Worm (Caenorhabditis elegans) whole organism, L2 larva: ENCODE results near the gene etr-1.

Experiments
- F13H6.1 ChIP-seq: sonication (generic microtip); optimal IDR thresholded peaks from 2 replicates; lab custom pipeline; 2016; ENCODE audit warnings: missing genetic modification characterization, missing compliant biosample characterization
- R02D3.7 ChIP-seq: fragments of 150-350 bp; optimal IDR thresholded peaks from 2 replicates; lab custom pipeline; 2014; ENCODE audit warnings: missing biosample characterization, missing genetic modification characterization
- ZK546.5 ChIP-seq: sonication (generic microtip); optimal IDR thresholded peaks from 2 replicates; lab custom pipeline; 2017; ENCODE audit warnings: missing biosample characterization, missing genetic modification characterization
- alr-1 ChIP-seq: fragments of 150-350 bp; optimal IDR thresholded peaks from 2 replicates; lab custom pipeline; 2014; ENCODE audit warnings: missing biosample characterization, missing genetic modification characterization
- aly-2 ChIP-seq: fragments of 150-350 bp; optimal IDR thresholded peaks from 2 replicates; lab custom pipeline; 2014; ENCODE audit warnings: missing biosample characterization, missing genetic modification characterization
- ama-1 ChIP-seq: fragments of 150-350 bp; optimal IDR thresholded peaks from 2 replicates; lab custom pipeline; 2018; ENCODE audit warnings: inconsistent platforms
- blmp-1 ChIP-seq: sonication (generic microtip); optimal IDR thresholded peaks from 2 replicates; lab custom pipeline; 2017; ENCODE audit warnings: missing genetic modification characterization, mild to moderate bottlenecking, missing compliant biosample characterization, antibody characterized with exemption, moderate library complexity; ENCODE audit not compliant: insufficient read depth
- ceh-16 ChIP-seq: fragments of 150-350 bp; optimal IDR thresholded peaks from 2 replicates; lab custom pipeline; 2014; ENCODE audit warnings: missing biosample characterization, missing genetic modification characterization
- ceh-82 ChIP-seq: fragments of 150-350 bp; optimal IDR thresholded peaks from 2 replicates; lab custom pipeline; 2014; ENCODE audit warnings: missing biosample characterization, missing genetic modification characterization
- crh-2 ChIP-seq: sonication (generic microtip); optimal IDR thresholded peaks from 2 replicates; lab custom pipeline; 2017; ENCODE audit warnings: missing biosample characterization, missing genetic modification characterization
- dmd-4 ChIP-seq: sonication (generic microtip); optimal IDR thresholded peaks from 2 replicates; lab custom pipeline; 2017; ENCODE audit warnings: missing biosample characterization, missing genetic modification characterization
- elt-1 ChIP-seq: fragments of 150-350 bp; optimal IDR thresholded peaks from 2 replicates; lab custom pipeline; 2014; ENCODE audit warnings: missing biosample characterization, missing genetic modification characterization
- gmeb-1 ChIP-seq: fragments of 150-350 bp; optimal IDR thresholded peaks from 2 replicates; lab custom pipeline; 2014; ENCODE audit warnings: missing biosample characterization, missing genetic modification characterization
- lin-39 ChIP-seq: fragments of 150-350 bp; optimal IDR thresholded peaks from 2 replicates; lab custom pipeline; 2014; ENCODE audit warnings: missing biosample characterization, missing genetic modification reagents, missing genetic modification characterization
- lsy-2 ChIP-seq, 2 experiments: fragments of 150-350 bp in 1 of 2; sonication (generic microtip) in 1 of 2; optimal IDR thresholded peaks; 2 replicates each; lab custom pipeline; 2014 to 2017; ENCODE audit warnings: missing biosample characterization in 2 of 2, missing genetic modification characterization in 2 of 2
- mab-5 ChIP-seq: fragments of 150-350 bp; optimal IDR thresholded peaks from 2 replicates; lab custom pipeline; 2014; ENCODE audit warnings: missing biosample characterization, missing genetic modification characterization
- mbf-1 ChIP-seq: sonication (generic microtip); optimal IDR thresholded peaks from 2 replicates; lab custom pipeline; 2017; ENCODE audit warnings: missing biosample characterization, missing genetic modification characterization
- nhr-10 ChIP-seq: sonication (generic microtip); optimal IDR thresholded peaks from 2 replicates; lab custom pipeline; 2017; ENCODE audit warnings: missing biosample characterization, missing genetic modification characterization
- nhr-11 ChIP-seq: fragments of 150-350 bp; optimal IDR thresholded peaks from 2 replicates; lab custom pipeline; 2014; ENCODE audit warnings: missing biosample characterization, missing genetic modification characterization
- nhr-12 ChIP-seq: fragments of 150-350 bp; optimal IDR thresholded peaks from 2 replicates; lab custom pipeline; 2014; ENCODE audit warnings: missing biosample characterization, missing genetic modification characterization
- nhr-23 ChIP-seq: fragments of 150-350 bp; optimal IDR thresholded peaks from 2 replicates; lab custom pipeline; 2014; ENCODE audit warnings: missing biosample characterization, missing genetic modification reagents, missing genetic modification characterization
- nhr-237 ChIP-seq: fragments of 150-350 bp; optimal IDR thresholded peaks from 2 replicates; lab custom pipeline; 2014; ENCODE audit warnings: missing biosample characterization, missing genetic modification characterization
- nhr-25 ChIP-seq: fragments of 150-350 bp; sonication (generic microtip); optimal IDR thresholded peaks from 3 replicates; lab custom pipeline; 2014; ENCODE audit warnings: missing biosample characterization, missing genetic modification characterization
- nhr-6 ChIP-seq: fragments of 150-350 bp; optimal IDR thresholded peaks from 2 replicates; lab custom pipeline; 2014; ENCODE audit warnings: missing biosample characterization, missing genetic modification characterization
- nhr-77 ChIP-seq: fragments of 150-350 bp; optimal IDR thresholded peaks from 2 replicates; lab custom pipeline; 2014; ENCODE audit warnings: missing biosample characterization, missing genetic modification characterization
- peb-1 ChIP-seq: fragments of 150-350 bp; optimal IDR thresholded peaks from 2 replicates; lab custom pipeline; 2014; ENCODE audit warnings: missing biosample characterization, missing genetic modification characterization
- sem-4 ChIP-seq: fragments of 150-350 bp; optimal IDR thresholded peaks from 2 replicates; lab custom pipeline; 2014; ENCODE audit warnings: missing biosample characterization, missing genetic modification reagents, missing genetic modification characterization
- skn-1 ChIP-seq: sonication (generic microtip); optimal IDR thresholded peaks from 2 replicates; lab custom pipeline; 2017; ENCODE audit warnings: missing biosample characterization, missing genetic modification characterization
- sma-3 ChIP-seq: sonication (generic microtip); optimal IDR thresholded peaks from 2 replicates; lab custom pipeline; 2016; ENCODE audit warnings: missing genetic modification reagents, missing genetic modification characterization, missing compliant biosample characterization
- sma-9 ChIP-seq, 2 experiments: fragments of 150-350 bp in 1 of 2; sonication (generic microtip) in 1 of 2; optimal IDR thresholded peaks; 2 replicates each; lab custom pipeline; 2014 to 2016; ENCODE audit warnings: missing genetic modification characterization in 2 of 2, mild to moderate bottlenecking in 1 of 2, missing biosample characterization in 1 of 2, missing compliant biosample characterization in 1 of 2, missing genetic modification reagents in 1 of 2, moderate library complexity in 1 of 2
- unc-55 ChIP-seq: fragments of 150-350 bp; sonication (generic microtip); optimal IDR thresholded peaks from 3 replicates; lab custom pipeline; 2014; ENCODE audit warnings: missing biosample characterization, missing genetic modification reagents, missing genetic modification characterization
- unc-62 ChIP-seq: fragments of 150-350 bp; optimal IDR thresholded peaks from 2 replicates; lab custom pipeline; 2014; ENCODE audit warnings: missing biosample characterization, missing genetic modification reagents, missing genetic modification characterization
- zag-1 ChIP-seq: fragments of 150-350 bp; optimal IDR thresholded peaks from 2 replicates; lab custom pipeline; 2014; ENCODE audit warnings: missing biosample characterization, missing genetic modification characterization
- ztf-1 ChIP-seq: fragments of 200-800 bp; sonication (Bioruptor generic); conservative IDR thresholded peaks from 2 replicates; pipeline ENCODE4 v1.3.6; 2022; ENCODE audit warnings: missing genetic modification characterization, missing compliant biosample characterization
- ztf-11 ChIP-seq: sonication (generic microtip); optimal IDR thresholded peaks from 2 replicates; lab custom pipeline; 2017; ENCODE audit warnings: missing biosample characterization, missing genetic modification characterization

etr-1 gene

DNA sequence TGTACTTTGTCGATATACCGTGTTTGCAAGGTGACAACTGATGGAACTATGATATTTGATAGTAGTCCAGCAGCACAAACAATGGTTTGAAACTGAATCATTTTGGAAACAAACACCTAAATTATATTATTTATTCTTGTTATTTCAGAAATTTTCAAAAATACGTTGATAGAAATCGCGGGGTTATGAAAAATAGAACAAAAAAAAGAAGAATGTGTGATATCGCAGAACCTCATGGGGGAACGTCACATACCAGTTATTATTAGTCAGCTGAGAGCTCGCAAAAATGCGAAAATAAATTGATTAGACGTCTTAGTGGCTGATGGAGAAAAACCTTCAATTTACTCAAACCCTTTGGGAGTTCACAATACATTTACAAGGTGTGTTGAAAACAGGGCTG, 26.8 kb downstream of the etr-1 start, which contains the start of gene T01D1.5:
TSS of gene T01D1.5 (minus strand) at position 101 of the 400 bp plus-strand sequence.
- no peak for TF ChIP-seq mab-5 (tag; lab: Kevin White, UChicago)
- TF ChIP-seq nhr-11, result no peak
- no peak for TF ChIP-seq lin-39 (tag; lab: Kevin White, UChicago)
- no peak for TF ChIP-seq ztf-1
- no peak for TF ChIP-seq alr-1 (tag; lab: Kevin White, UChicago)
- no peak for TF ChIP-seq gmeb-1 (tag; lab: Kevin White, UChicago)
- TF ChIP-seq nhr-237 (tag; lab: Kevin White, UChicago), result no peak
- TF ChIP-seq nhr-6, result no peak
- TF ChIP-seq crh-2, result no peak
- TF ChIP-seq sma-9 (GFP tag; optimal IDR thresholded peaks at IDR 0.05; lab: Kevin White, UChicago), result no peak
- TF ChIP-seq sma-9 (tag; optimal IDR thresholded peaks at IDR 0.05; lab: Kevin White, UChicago), result no peak
- no peak for TF ChIP-seq blmp-1 (tag; lab: Kevin White, UChicago)
- TF ChIP-seq sma-3, result no peak
- no peak for TF ChIP-seq nhr-23 (tag; lab: Kevin White, UChicago)
- TF ChIP-seq dmd-4 (tag; lab: Kevin White, UChicago), result no peak

- no peak for TF ChIP-seq lin-39 (tag; lab: Kevin White, UChicago)
- TF ChIP-seq lsy-2 (tag; optimal IDR thresholded peaks at IDR 0.05; lab: Kevin White, UChicago), result no peak
- no peak for TF ChIP-seq skn-1 (tag; lab: Kevin White, UChicago)
- TF ChIP-seq unc-55 (GFP tag; lab: Kevin White, UChicago), result no peak
- TF ChIP-seq dmd-4 (tag; lab: Kevin White, UChicago), result no peak
- TF ChIP-seq, all 48 proteins: peak for 0
Measured at ce11 chrII:192584-192983, 30.4 kb downstream of the etr-1 start.

ce11 chrII:194458-194857, 32.3 kb downstream of the etr-1 start, which contains the start of gene abu-11:
Gene abu-11, minus strand, starts transcription at chrII:194558.
- TF ChIP-seq aly-2 (tag; lab: Kevin White, UChicago), result no peak
- TF ChIP-seq nhr-77 (tag; lab: Kevin White, UChicago), result no peak
- no peak for TF ChIP-seq ama-1 (lab: Kevin White, UChicago)
- TF ChIP-seq nhr-12 (tag; lab: Kevin White, UChicago), result no peak
- TF ChIP-seq R02D3.7 (tag; lab: Kevin White, UChicago), result no peak
- no peak for TF ChIP-seq ZK546.5 (tag; lab: Kevin White, UChicago)
- no peak for TF ChIP-seq mbf-1 (tag; lab: Kevin White, UChicago)
- TF ChIP-seq peb-1 (tag; lab: Kevin White, UChicago), result no peak
- TF ChIP-seq unc-62 (GFP tag; lab: Kevin White, UChicago), result no peak
- no peak for TF ChIP-seq ceh-82 (tag; lab: Kevin White, UChicago)

DNA sequence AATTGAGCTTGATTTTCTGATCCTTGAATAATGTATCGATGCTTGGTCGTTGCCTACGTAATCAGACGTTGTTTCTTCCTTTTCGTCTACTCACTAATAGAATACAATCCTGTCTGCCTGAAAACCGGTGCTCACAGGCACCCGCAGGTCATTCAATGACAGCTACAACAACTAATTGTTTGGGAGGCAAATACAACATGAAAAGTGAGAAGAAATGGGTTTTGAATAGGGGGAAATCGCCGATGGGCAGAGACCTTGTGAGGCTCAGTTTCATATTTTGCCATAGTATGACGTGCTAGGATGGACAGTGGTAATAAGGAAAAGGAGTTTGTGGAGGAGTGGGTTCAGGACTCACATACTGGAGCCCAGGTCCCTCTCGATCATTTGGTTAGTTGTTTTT, 34.5 kb downstream of the etr-1 start, which contains the start of gene chs-2:
TSS of gene chs-2 (plus strand) at position 301 of the 400 bp plus-strand sequence.
- TF ChIP-seq ceh-16 (tag; lab: Kevin White, UChicago) (no peak), F13H6.1 (tag; lab: Kevin White, UChicago) (no peak), R02D3.7 (tag; lab: Kevin White, UChicago) (no peak), nhr-237 (tag; lab: Kevin White, UChicago) (no peak), ama-1 (lab: Kevin White, UChicago) (no peak), nhr-25 (tag; lab: Kevin White, UChicago) (no peak), blmp-1 (tag; lab: Kevin White, UChicago) (no peak), lsy-2 (tag; optimal IDR thresholded peaks at IDR 0.05; lab: Kevin White, UChicago) (no peak), skn-1 (tag; lab: Kevin White, UChicago) (no peak), nhr-12 (tag; lab: Kevin White, UChicago) (no peak), peb-1 (tag; lab: Kevin White, UChicago) (no peak), unc-55 (GFP tag; lab: Kevin White, UChicago) (no peak), nhr-23 (tag; lab: Kevin White, UChicago) (no peak)

DNA sequence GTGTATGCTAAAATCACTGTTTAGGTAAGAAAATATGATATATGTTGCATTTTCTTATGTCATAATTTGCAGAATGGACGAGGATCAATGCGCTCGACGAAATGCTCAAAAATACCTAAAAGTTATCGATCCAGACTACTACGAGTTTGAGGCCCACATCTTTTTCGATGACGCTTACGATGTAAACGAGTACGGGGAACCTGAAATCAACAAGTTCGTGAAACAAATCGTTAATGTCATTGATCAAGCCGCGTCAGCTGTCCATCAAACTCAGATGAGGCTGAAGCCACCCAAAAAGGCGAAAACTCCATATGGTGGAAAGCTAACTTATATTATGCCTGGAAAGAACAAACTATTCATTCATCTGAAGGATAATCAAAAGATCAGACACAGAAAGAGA, 45.9 kb downstream of the etr-1 start:
- TF ChIP-seq mab-5 (tag; lab: Kevin White, UChicago) (no peak), sem-4 (no peak), mbf-1 (tag; lab: Kevin White, UChicago) (no peak), zag-1 (tag; lab: Kevin White, UChicago) (no peak), ama-1 (lab: Kevin White, UChicago) (no peak), nhr-10 (tag; lab: Kevin White, UChicago) (no peak), elt-1 (no peak), unc-55 (GFP tag; lab: Kevin White, UChicago) (no peak), ztf-11 (no peak)
